4 fruit fly cellular contexts compared by ENCODE assay signal in genomic region chr2L:7534917-7535316, dm6.
A peak's percentile ranks its signal among the peaks of the same experiment; 100 is the strongest.
TF ChIP-seq lines count a peak whose summit lies in the region.

No protein-coding gene starts in this region.

TF ChIP-seq in whole organism, adult, 20 proteins besides CTCF, POLR2A, EP300 and RAD21 (continued from another document):
- TF ChIP-seq CG11617 (GFP tag; optimal IDR thresholded peaks at IDR 0.05; lab: Kevin White, UChicago), result no peak
- peak; percentile 26 for TF ChIP-seq tj (GFP tag; optimal IDR thresholded peaks at IDR 0.05; lab: Kevin White, UChicago)

TF ChIP-seq in whole organism, embryonic, 481 proteins besides CTCF, POLR2A, EP300 and RAD21 (continued from another document and continues in another):
- TF ChIP-seq Bdp1 (GFP tag; optimal IDR thresholded peaks at IDR 0.05; lab: Kevin White, UChicago), result peak; percentile 48
- TF ChIP-seq slbo (GFP tag; IDR thresholded peaks at IDR 0.05; lab: Robert Waterston, UW), result peak; percentile 91
- TF ChIP-seq ara (GFP tag; IDR thresholded peaks at IDR 0.05; lab: Robert Waterston, UW), result peak; percentile 76
- peak; percentile 87 for TF ChIP-seq Sox102F (GFP tag; optimal IDR thresholded peaks at IDR 0.05; lab: Kevin White, UChicago)
- peak; percentile 66 for TF ChIP-seq bbx (GFP tag; IDR thresholded peaks at IDR 0.05; lab: Robert Waterston, UW; ENCODE audit: partially characterized antibody)
- TF ChIP-seq CG6175 (GFP tag; IDR thresholded peaks at IDR 0.05; lab: Robert Waterston, UW), result peak; percentile 57; the same call in 1 of the 3 replicates
- peak; percentile 46 for TF ChIP-seq pho (GFP tag; optimal IDR thresholded peaks at IDR 0.05; lab: Kevin White, UChicago)
- peak; percentile 55 for TF ChIP-seq ac (GFP tag; optimal IDR thresholded peaks at IDR 0.05; lab: Kevin White, UChicago)
- peak; percentile 59 for TF ChIP-seq Bgb (GFP tag; IDR thresholded peaks at IDR 0.05; lab: Robert Waterston, UW; ENCODE audit: partially characterized antibody)
- TF ChIP-seq hbn (GFP tag; IDR thresholded peaks at IDR 0.05; lab: Robert Waterston, UW; ENCODE audit: partially characterized antibody), result no peak
- TF ChIP-seq Spps (tag; optimal IDR thresholded peaks at IDR 0.05; lab: Kevin White, UChicago), result peak; percentile 5
- TF ChIP-seq CG14965 (GFP tag; optimal IDR thresholded peaks at IDR 0.05; lab: Kevin White, UChicago; ENCODE audit: borderline replicate concordance), result peak; percentile 20
- TF ChIP-seq fd64A (GFP tag; optimal IDR thresholded peaks at IDR 0.05; lab: Kevin White, UChicago), result no peak
- no peak for TF ChIP-seq zf30C (GFP tag; optimal IDR thresholded peaks at IDR 0.05; lab: Kevin White, UChicago)
- peak; percentile 50 for TF ChIP-seq disco-r (GFP tag; optimal IDR thresholded peaks at IDR 0.05; lab: Kevin White, UChicago)
- TF ChIP-seq crol (GFP tag; IDR thresholded peaks at IDR 0.05; lab: Robert Waterston, UW), result no peak
- TF ChIP-seq Deaf1 (tag; optimal IDR thresholded peaks at IDR 0.05; lab: Kevin White, UChicago), result peak; percentile 24
- TF ChIP-seq CG18262 (tag; optimal IDR thresholded peaks at IDR 0.05; lab: Kevin White, UChicago), result peak; percentile 69
- peak; percentile 68 for TF ChIP-seq CG10979 (tag; optimal IDR thresholded peaks at IDR 0.05; lab: Kevin White, UChicago)
- no peak for TF ChIP-seq CG10565 (GFP tag; optimal IDR thresholded peaks at IDR 0.05; lab: Kevin White, UChicago)
- peak; percentile 69 for TF ChIP-seq CG10654 (GFP tag; optimal IDR thresholded peaks at IDR 0.05; lab: Kevin White, UChicago)
- TF ChIP-seq CG11456 (GFP tag; IDR thresholded peaks at IDR 0.05; lab: Robert Waterston, UW), result peak; percentile 98
- peak; percentile 75; the same call in 2 of the 3 replicates for TF ChIP-seq Mrtf (GFP tag; IDR thresholded peaks at IDR 0.05; lab: Robert Waterston, UW)
- TF ChIP-seq az2 (GFP tag; optimal IDR thresholded peaks at IDR 0.05; lab: Kevin White, UChicago), result peak; percentile 88
- no peak for TF ChIP-seq Hand (GFP tag; optimal IDR thresholded peaks at IDR 0.05; lab: Kevin White, UChicago)
- peak; percentile 86 for TF ChIP-seq ash1 (GFP tag; optimal IDR thresholded peaks at IDR 0.05; lab: Kevin White, UChicago)
- TF ChIP-seq CrebB (tag; optimal IDR thresholded peaks at IDR 0.05; lab: Kevin White, UChicago), result peak; percentile 62
- TF ChIP-seq H2.0 (GFP tag; IDR thresholded peaks at IDR 0.05; lab: Robert Waterston, UW), result peak; percentile 65
- TF ChIP-seq CG7271 (tag; optimal IDR thresholded peaks at IDR 0.05; lab: Kevin White, UChicago), result peak; percentile 28
- peak; percentile 76 for TF ChIP-seq CG3847 (GFP tag; IDR thresholded peaks at IDR 0.05; lab: Robert Waterston, UW)
- TF ChIP-seq Xbp1 (GFP tag; optimal IDR thresholded peaks at IDR 0.05; lab: Kevin White, UChicago), result peak; percentile 92
- peak; percentile 76 for TF ChIP-seq CG30431 (GFP tag; optimal IDR thresholded peaks at IDR 0.05; lab: Kevin White, UChicago)
- 0 out of 2 replicates have a peak, but pooled peaks have one; percentile 42 for TF ChIP-seq ro (GFP tag; IDR thresholded peaks at IDR 0.05; lab: Robert Waterston, UW)
- peak; percentile 53 for TF ChIP-seq Oaz (GFP tag; IDR thresholded peaks at IDR 0.05; lab: Robert Waterston, UW)
- peak; percentile 82 for TF ChIP-seq CG4707 (GFP tag; optimal IDR thresholded peaks at IDR 0.05; lab: Kevin White, UChicago)
- no peak; the same call in 1 of the 2 replicates for TF ChIP-seq Adf1 (GFP tag; IDR thresholded peaks at IDR 0.05; lab: Robert Waterston, UW)
- peak; percentile 68 for TF ChIP-seq Dad (GFP tag; optimal IDR thresholded peaks at IDR 0.05; lab: Kevin White, UChicago)
- peak; percentile 72 for TF ChIP-seq CG12744 (GFP tag; optimal IDR thresholded peaks at IDR 0.05; lab: Kevin White, UChicago)
- no peak for TF ChIP-seq hb (GFP tag; IDR thresholded peaks at IDR 0.05; lab: Robert Waterston, UW; ENCODE audit: partially characterized antibody)
- TF ChIP-seq oc (tag; optimal IDR thresholded peaks at IDR 0.05; lab: Kevin White, UChicago), result no peak
- TF ChIP-seq br (optimal IDR thresholded peaks at IDR 0.05; lab: Kevin White, UChicago), result no peak
- peak; percentile 71 for TF ChIP-seq CoRest (tag; optimal IDR thresholded peaks at IDR 0.05; lab: Kevin White, UChicago)

TF ChIP-seq in whole organism, prepupa, 60 proteins besides CTCF, POLR2A, EP300 and RAD21 (continued from another document):
- TF ChIP-seq CG8319 (GFP tag; optimal IDR thresholded peaks at IDR 0.05; lab: Kevin White, UChicago) (peak; percentile 49), Met (GFP tag; optimal IDR thresholded peaks at IDR 0.05; lab: Kevin White, UChicago) (peak; percentile 47), eg (GFP tag; IDR thresholded peaks at IDR 0.05; lab: Robert Waterston, UW) (peak; percentile 79), CG8632 (GFP tag; optimal IDR thresholded peaks at IDR 0.05; lab: Kevin White, UChicago) (peak; percentile 19), CG10631 (GFP tag; optimal IDR thresholded peaks at IDR 0.05; lab: Kevin White, UChicago) (peak; percentile 47), CG11762 (GFP tag; optimal IDR thresholded peaks at IDR 0.05; lab: Kevin White, UChicago; ENCODE audit: insufficient read depth) (peak; percentile 49), dsx (GFP tag; optimal IDR thresholded peaks at IDR 0.05; lab: Kevin White, UChicago; ENCODE audit: poor library complexity, severe bottlenecking) (no peak), Eip75B (GFP tag; optimal IDR thresholded peaks at IDR 0.05; lab: Kevin White, UChicago) (peak; percentile 54), CG31627 (GFP tag; optimal IDR thresholded peaks at IDR 0.05; lab: Kevin White, UChicago) (peak; percentile 91), fd59A (GFP tag; optimal IDR thresholded peaks at IDR 0.05; lab: Kevin White, UChicago) (peak; percentile 19), Ets96B (tag; optimal IDR thresholded peaks at IDR 0.05; lab: Kevin White, UChicago) (peak; percentile 42), Sox14 (GFP tag; optimal IDR thresholded peaks at IDR 0.05; lab: Kevin White, UChicago) (peak; percentile 79), topi (GFP tag; optimal IDR thresholded peaks at IDR 0.05; lab: Kevin White, UChicago) (peak; percentile 72), Eip93F (GFP tag; optimal IDR thresholded peaks at IDR 0.05; lab: Kevin White, UChicago) (no peak), salr (GFP tag; optimal IDR thresholded peaks at IDR 0.05; lab: Kevin White, UChicago) (peak in 1 of 2 experiments; percentile 86), CG34406 (GFP tag; optimal IDR thresholded peaks at IDR 0.05; lab: Kevin White, UChicago) (peak; percentile 30), spab (GFP tag; optimal IDR thresholded peaks at IDR 0.05; lab: Kevin White, UChicago) (peak; percentile 36), CG7368 (GFP tag; optimal IDR thresholded peaks at IDR 0.05; lab: Kevin White, UChicago) (peak; percentile 62), CG4318 (GFP tag; optimal IDR thresholded peaks at IDR 0.05; lab: Kevin White, UChicago) (no peak), OdsH (GFP tag; optimal IDR thresholded peaks at IDR 0.05; lab: Kevin White, UChicago) (peak; percentile 72), CG10669 (GFP tag; optimal IDR thresholded peaks at IDR 0.05; lab: Kevin White, UChicago) (peak; percentile 68), Blimp-1 (GFP tag; optimal IDR thresholded peaks at IDR 0.05; lab: Kevin White, UChicago) (peak; percentile 45), achi (GFP tag; optimal IDR thresholded peaks at IDR 0.05; lab: Kevin White, UChicago) (peak; percentile 36), Hr38 (GFP tag; optimal IDR thresholded peaks at IDR 0.05; lab: Kevin White, UChicago) (no peak), fkh (GFP tag; optimal IDR thresholded peaks at IDR 0.05; lab: Kevin White, UChicago) (no peak), CG6808 (GFP tag; optimal IDR thresholded peaks at IDR 0.05; lab: Kevin White, UChicago) (peak; percentile 56), ss (GFP tag; optimal IDR thresholded peaks at IDR 0.05; lab: Kevin White, UChicago) (peak in 1 of 2 experiments; percentile 45), CG16779 (tag; optimal IDR thresholded peaks at IDR 0.05; lab: Kevin White, UChicago) (no peak), CG11902 (GFP tag; optimal IDR thresholded peaks at IDR 0.05; lab: Kevin White, UChicago) (peak; percentile 55), CG6792 (GFP tag; optimal IDR thresholded peaks at IDR 0.05; lab: Kevin White, UChicago) (peak; percentile 75), cyc (GFP tag; optimal IDR thresholded peaks at IDR 0.05; lab: Kevin White, UChicago) (peak; percentile 86), CG1621 (tag; optimal IDR thresholded peaks at IDR 0.05; lab: Kevin White, UChicago) (peak; percentile 45), svp (GFP tag; lab: Kevin White, UChicago) (no peak), CG11294 (GFP tag; IDR thresholded peaks at IDR 0.05; lab: Robert Waterston, UW) (0 out of 2 replicates have a peak, but pooled peaks have one; percentile 23), CG3032 (tag; optimal IDR thresholded peaks at IDR 0.05; lab: Kevin White, UChicago) (peak; percentile 65), dac (GFP tag; optimal IDR thresholded peaks at IDR 0.05; lab: Kevin White, UChicago) (peak; percentile 59), pdm3 (GFP tag; optimal IDR thresholded peaks at IDR 0.05; lab: Kevin White, UChicago) (peak; percentile 74), Gug (GFP tag; IDR thresholded peaks at IDR 0.05; lab: Robert Waterston, UW) (peak; percentile 52), CG6854 (GFP tag; optimal IDR thresholded peaks at IDR 0.05; lab: Kevin White, UChicago) (peak; percentile 13), Smox (GFP tag; optimal IDR thresholded peaks at IDR 0.05; lab: Kevin White, UChicago) (peak; percentile 62), CG6276 (GFP tag; optimal IDR thresholded peaks at IDR 0.05; lab: Kevin White, UChicago) (no peak)
TF ChIP-seq in whole organism, prepupa: peak in this region for 50.

TF ChIP-seq in whole organism, wandering third instar larva, 38 proteins besides CTCF, POLR2A, EP300 and RAD21 (continued from another document):
- TF ChIP-seq rgr (GFP tag; optimal IDR thresholded peaks at IDR 0.05; lab: Kevin White, UChicago) (peak; percentile 86), ey (GFP tag; optimal IDR thresholded peaks at IDR 0.05; lab: Kevin White, UChicago) (peak; percentile 85), pan (optimal IDR thresholded peaks at IDR 0.05; lab: Kevin White, UChicago) (no peak), CrebA (GFP tag; optimal IDR thresholded peaks at IDR 0.05; lab: Kevin White, UChicago; ENCODE audit: borderline replicate concordance) (no peak), lola (GFP tag; optimal IDR thresholded peaks at IDR 0.05; lab: Kevin White, UChicago) (no peak), br (GFP tag; optimal IDR thresholded peaks at IDR 0.05; lab: Kevin White, UChicago) (peak; percentile 88), OdsH (GFP tag; optimal IDR thresholded peaks at IDR 0.05; lab: Kevin White, UChicago) (peak; percentile 86), HLH106 (tag; optimal IDR thresholded peaks at IDR 0.05; lab: Kevin White, UChicago) (peak; percentile 76), CG9705 (GFP tag; optimal IDR thresholded peaks at IDR 0.05; lab: Kevin White, UChicago) (peak; percentile 72), Myc (optimal IDR thresholded peaks at IDR 0.05; lab: Kevin White, UChicago) (peak; percentile 97), foxo (GFP tag; optimal IDR thresholded peaks at IDR 0.05; lab: Kevin White, UChicago) (peak in 1 of 2 experiments; percentile 91), Hnf4 (GFP tag; optimal IDR thresholded peaks at IDR 0.05; lab: Kevin White, UChicago) (peak; percentile 87), h (GFP tag; optimal IDR thresholded peaks at IDR 0.05; lab: Kevin White, UChicago) (peak; percentile 87), Dfd (GFP tag; optimal IDR thresholded peaks at IDR 0.05; lab: Kevin White, UChicago) (no peak), sage (GFP tag; optimal IDR thresholded peaks at IDR 0.05; lab: Kevin White, UChicago) (no peak), woc (GFP tag; optimal IDR thresholded peaks at IDR 0.05; lab: Kevin White, UChicago) (peak; percentile 7)
